Worm (Caenorhabditis elegans): Measurements from ENCODE around the gene C01G5.3.

- TF ChIP-seq flt-1 (GFP tag; IDR thresholded peaks at IDR 0.05): no peak
- no peak for TF ChIP-seq med-1 (GFP tag; optimal IDR thresholded peaks at IDR 0.05; ENCODE audit: insufficient read depth)
- no peak for TF ChIP-seq ztf-23 (GFP tag; IDR thresholded peaks at IDR 0.05)
- TF ChIP-seq ref-1 (GFP tag; conservative IDR thresholded peaks at IDR 0.05): no peak
- TF ChIP-seq tab-1 (GFP tag; IDR thresholded peaks at IDR 0.05): no peak
- no peak for TF ChIP-seq klf-2 (GFP tag; conservative IDR thresholded peaks at IDR 0.05)
- no peak for TF ChIP-seq T22C8.4 (GFP tag; IDR thresholded peaks at IDR 0.05)
- no peak for TF ChIP-seq cog-1 (tag; optimal IDR thresholded peaks at IDR 0.05)
- TF ChIP-seq ztf-29 (GFP tag; IDR thresholded peaks at IDR 0.05): no peak
Measured at ce11 chrIV:6511767-6512166, 24.2 kb upstream of the C01G5.3 start.
